Worm (Caenorhabditis elegans) whole organism, L4/young adult: Measurements from ENCODE around the gene T25G12.3.

ENCODE experiments used
- W03F9.2 ChIP-seq: fragments of 150-350 bp; optimal IDR thresholded peaks from 2 replicates; lab custom pipeline; 2014; ENCODE audit warnings: missing biosample characterization, missing genetic modification characterization
- dao-5 ChIP-seq: sonication (generic microtip); optimal IDR thresholded peaks from 2 replicates; lab custom pipeline; 2016; ENCODE audit warnings: missing genotype, missing genetic modification characterization, moderate library complexity, missing compliant biosample characterization
- him-1 ChIP-seq: sonication (generic microtip); optimal IDR thresholded peaks from 2 replicates; lab custom pipeline; 2016; ENCODE audit warnings: missing genotype, missing genetic modification reagents, missing genetic modification characterization, missing compliant biosample characterization

DNA sequence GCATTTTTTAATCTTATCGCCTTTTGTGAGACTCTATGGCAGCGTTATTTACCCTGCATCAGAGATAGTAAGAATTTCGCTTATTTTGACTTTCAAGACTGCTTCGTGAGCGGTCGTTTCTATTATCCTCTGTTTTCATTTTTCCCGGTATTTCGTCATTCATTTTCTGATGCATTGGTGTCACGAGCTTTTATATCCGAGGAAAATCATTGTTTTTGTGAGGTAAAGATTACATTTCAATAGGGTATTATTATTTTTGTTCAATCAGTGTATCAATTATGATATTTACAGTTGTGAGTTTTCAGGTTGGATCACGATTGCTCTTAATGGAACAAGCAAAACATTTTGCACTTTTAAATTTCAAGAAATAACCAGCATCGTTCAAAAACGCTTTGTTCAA, 15.8 kb downstream of the T25G12.3 start:
- TF ChIP-seq W03F9.2 (tag; lab: Kevin White, UChicago) (no peak), dao-5 (tag; lab: Kevin White, UChicago) (no peak), him-1 (no peak)
